Fruit fly (Drosophila melanogaster): ENCODE data around the gene net.

Gene net

dm6 chr2L:76048-76447, 11.1 kb downstream of the net start, which contains the start of gene CG11374:
TSS of gene CG11374 (plus strand) at chr2L:76348.
- TF ChIP-seq CG8301 (tag; optimal IDR thresholded peaks at IDR 0.05) (no peak), Ets98B (GFP tag; IDR thresholded peaks at IDR 0.05) (no peak), CG34367 (tag; optimal IDR thresholded peaks at IDR 0.05) (no peak), Pif1A (GFP tag; optimal IDR thresholded peaks at IDR 0.05) (no peak), CG9948 (tag; optimal IDR thresholded peaks at IDR 0.05) (no peak)

dm6 chr2L:73760-74388, 13.3 kb downstream of the net start:
- TF ChIP-seq CG10348 (GFP tag; IDR thresholded peaks at IDR 0.05) (no peak), CG17806 (tag; optimal IDR thresholded peaks at IDR 0.05) (no peak), fd96Ca (GFP tag; IDR thresholded peaks at IDR 0.05) (no peak), D1 (tag; optimal IDR thresholded peaks at IDR 0.05) (no peak), EcR (GFP tag; optimal IDR thresholded peaks at IDR 0.05) (peak; percentile 31)

- TF ChIP-seq CG12605 (GFP tag; IDR thresholded peaks at IDR 0.05) (no peak), D1 (tag; optimal IDR thresholded peaks at IDR 0.05) (no peak), CG13204 (GFP tag; optimal IDR thresholded peaks at IDR 0.05) (no peak), CG8301 (tag; optimal IDR thresholded peaks at IDR 0.05) (no peak), EcR (GFP tag; optimal IDR thresholded peaks at IDR 0.05) (no peak)
These were observed 14.3 kb downstream of the net start for dm6 chr2L:72752-73435.

dm6 chr2L:71869-72751, 15.1 kb downstream of the net start:
- TF ChIP-seq CG15710 (tag; optimal IDR thresholded peaks at IDR 0.05) (no peak), Pif1A (GFP tag; optimal IDR thresholded peaks at IDR 0.05) (no peak), Ets98B (GFP tag; IDR thresholded peaks at IDR 0.05) (peak; percentile 40; the same call in 1 of the 2 replicates), CG13204 (GFP tag; optimal IDR thresholded peaks at IDR 0.05) (no peak), rn (GFP tag; IDR thresholded peaks at IDR 0.05) (no peak), CG17806 (tag; optimal IDR thresholded peaks at IDR 0.05) (no peak), CG34367 (tag; optimal IDR thresholded peaks at IDR 0.05) (no peak), EcR (GFP tag; optimal IDR thresholded peaks at IDR 0.05) (no peak), CG4496 (GFP tag; IDR thresholded peaks at IDR 0.05) (peak; percentile 56; the same call in 1 of the 3 replicates), CG12605 (GFP tag; IDR thresholded peaks at IDR 0.05) (0 out of 2 replicates have a peak, but pooled peaks have one; percentile 7)

- TF ChIP-seq CG32121 (GFP tag; IDR thresholded peaks at IDR 0.05) (no peak), CG17806 (tag; optimal IDR thresholded peaks at IDR 0.05) (no peak), D1 (tag; optimal IDR thresholded peaks at IDR 0.05) (no peak), CG12605 (GFP tag; IDR thresholded peaks at IDR 0.05) (no peak), EcR (GFP tag; optimal IDR thresholded peaks at IDR 0.05) (no peak), CG34367 (tag; optimal IDR thresholded peaks at IDR 0.05) (no peak)
These were observed 15.7 kb downstream of the net start, which contains the start of gene galectin for dm6 chr2L:71457-71856. TSS of gene galectin (plus strand) at chr2L:71757.

- TF ChIP-seq EcR (GFP tag; optimal IDR thresholded peaks at IDR 0.05) = no peak
These were observed 17.6 kb downstream of the net start for dm6 chr2L:69560-69959.

- 0 out of 2 replicates have a peak, but pooled peaks have one; percentile 7 for TF ChIP-seq CG12605 (GFP tag; IDR thresholded peaks at IDR 0.05)
- TF ChIP-seq Pif1B (GFP tag; optimal IDR thresholded peaks at IDR 0.05) = no peak
These were observed 19.9 kb downstream of the net start for dm6 chr2L:67279-67657.

- peak; percentile 34 for TF ChIP-seq Snoo (tag; optimal IDR thresholded peaks at IDR 0.05)
- peak; percentile 33 for TF ChIP-seq CG9948 (tag; optimal IDR thresholded peaks at IDR 0.05)
- TF ChIP-seq Pif1A (GFP tag; optimal IDR thresholded peaks at IDR 0.05) = peak; percentile 52
- peak; percentile 6 for TF ChIP-seq EcR (GFP tag; optimal IDR thresholded peaks at IDR 0.05)
- peak; percentile 75 for TF ChIP-seq CG15710 (tag; optimal IDR thresholded peaks at IDR 0.05)
- TF ChIP-seq gl (tag; optimal IDR thresholded peaks at IDR 0.05) = peak; percentile 78
- TF ChIP-seq CG8301 (tag; optimal IDR thresholded peaks at IDR 0.05) = peak; percentile 47
- peak; percentile 87 for TF ChIP-seq CG4496 (GFP tag; IDR thresholded peaks at IDR 0.05)
- peak; percentile 34 for TF ChIP-seq CG17806 (tag; optimal IDR thresholded peaks at IDR 0.05)
- TF ChIP-seq CG12605 (GFP tag; IDR thresholded peaks at IDR 0.05) = peak; percentile 77
- TF ChIP-seq CG8159 (tag; optimal IDR thresholded peaks at IDR 0.05) = peak; percentile 62
- peak; percentile 80 for TF ChIP-seq CG13204 (GFP tag; optimal IDR thresholded peaks at IDR 0.05)
- TF ChIP-seq D1 (tag; optimal IDR thresholded peaks at IDR 0.05) = no peak
- TF ChIP-seq Ets98B (GFP tag; IDR thresholded peaks at IDR 0.05) = peak; percentile 85
- TF ChIP-seq CG32121 (GFP tag; IDR thresholded peaks at IDR 0.05) = peak; percentile 75
- no peak for TF ChIP-seq CG10348 (GFP tag; IDR thresholded peaks at IDR 0.05)
- TF ChIP-seq fd96Ca (GFP tag; IDR thresholded peaks at IDR 0.05) = no peak; the same call in 1 of the 3 replicates
- TF ChIP-seq CG14655 (GFP tag; optimal IDR thresholded peaks at IDR 0.05) = peak; percentile 75
- TF ChIP-seq Pif1B (GFP tag; optimal IDR thresholded peaks at IDR 0.05) = peak; percentile 17
- TF ChIP-seq rn (GFP tag; IDR thresholded peaks at IDR 0.05) = no peak
- peak; percentile 47 for TF ChIP-seq CG34367 (tag; optimal IDR thresholded peaks at IDR 0.05)
These were observed 20.6 kb downstream of the net start, which contains the start of gene dbr for dm6 chr2L:66369-67278. TSS of gene dbr (plus strand) at chr2L:66482.
